Worm (Caenorhabditis elegans) whole organism, dauer: ENCODE measurements around the gene ptc-1.

Source experiments
- unc-62 ChIP-seq: sonication (generic microtip); optimal IDR thresholded peaks from 2 replicates; lab custom pipeline; 2017; ENCODE audit warnings: missing biosample characterization, missing genetic modification reagents, missing genetic modification characterization

The ptc-1 gene

DNA sequence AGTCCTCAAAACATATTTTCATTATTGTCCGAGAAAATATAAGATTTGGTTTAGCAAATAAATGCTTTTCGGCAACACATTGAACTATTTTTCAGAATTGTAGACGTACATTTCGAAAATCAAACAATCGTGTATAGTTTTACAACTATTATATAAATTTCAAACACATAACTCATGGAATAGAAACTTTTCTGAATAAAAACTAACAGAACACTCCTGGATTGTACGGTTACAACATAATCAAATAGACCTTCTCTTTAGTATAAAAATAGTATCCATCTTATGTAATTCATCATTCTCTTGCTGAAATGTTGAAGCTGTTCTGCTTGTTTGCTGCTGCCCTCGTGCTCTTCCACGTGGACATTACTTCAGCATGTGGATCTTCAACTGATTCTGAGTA lies 18.0 kb downstream of the ptc-1 start, which contains the start of gene ZK675.4:
ZK675.4 (plus strand) TSS at position 301 of the 400 bp plus-strand sequence.
- no peak for TF ChIP-seq unc-62 (GFP tag; lab: Kevin White, UChicago)

DNA sequence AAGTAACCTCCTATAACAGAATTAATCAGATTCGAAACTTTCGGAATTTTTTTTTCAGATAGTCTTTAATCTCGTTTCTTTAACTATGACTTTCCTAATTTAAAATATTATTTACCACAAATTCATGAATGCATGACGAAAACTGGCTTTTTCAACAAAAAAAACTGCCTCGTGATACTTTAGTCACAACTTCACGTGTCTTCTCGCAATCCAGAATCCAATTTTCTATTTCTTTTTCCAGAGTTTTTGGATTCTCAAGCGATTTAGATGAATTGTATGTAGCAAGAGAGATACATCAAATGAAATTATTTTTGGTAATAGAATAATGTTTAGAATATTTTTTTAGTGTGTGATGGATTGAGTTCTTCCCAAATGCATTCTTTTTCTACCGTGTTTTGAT lies 27.2 kb downstream of the ptc-1 start:
- no peak for TF ChIP-seq unc-62 (GFP tag; lab: Kevin White, UChicago)

DNA sequence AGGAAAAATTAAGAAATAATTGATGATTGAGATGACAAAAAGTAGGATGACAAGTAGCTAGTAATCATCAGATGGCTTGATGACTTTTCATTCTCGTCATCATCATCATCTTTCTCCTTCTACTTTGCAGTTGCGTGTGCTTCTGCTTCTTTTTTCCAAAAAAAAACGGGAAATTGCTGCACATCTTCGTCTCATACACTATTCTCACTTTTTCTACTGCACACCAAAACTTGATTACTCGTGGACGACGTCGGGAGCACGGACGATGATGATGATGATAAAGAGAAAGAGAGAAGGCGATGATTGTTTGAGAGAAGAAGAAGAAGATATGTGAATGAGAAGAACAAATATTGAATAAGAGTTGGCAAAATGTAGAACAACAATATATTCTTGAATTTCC lies 28.1 kb downstream of the ptc-1 start:
- no peak for TF ChIP-seq unc-62 (GFP tag; lab: Kevin White, UChicago)

DNA sequence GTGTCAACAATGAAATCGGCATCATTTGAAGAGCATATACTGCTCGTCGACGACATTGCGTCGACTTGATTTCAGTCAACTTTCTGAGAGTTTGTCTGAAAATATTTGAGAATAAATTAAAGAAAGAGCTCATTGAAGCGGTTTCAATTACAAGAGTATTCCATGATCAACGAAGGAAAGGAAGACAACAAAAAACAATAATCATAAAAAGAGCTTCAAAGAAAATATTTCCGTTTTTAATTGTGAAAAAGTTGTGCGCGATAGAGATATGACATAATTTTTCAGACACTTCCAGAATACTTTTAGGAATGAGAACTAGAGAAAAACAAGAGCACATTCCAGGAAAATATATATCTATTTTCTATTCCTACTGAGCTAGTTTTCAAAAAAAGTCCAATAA lies 35.6 kb downstream of the ptc-1 start, which contains the start of gene spv-1:
spv-1 (minus strand) TSS at position 101 of the 400 bp plus-strand sequence.
- no peak for TF ChIP-seq unc-62 (GFP tag; lab: Kevin White, UChicago)

DNA sequence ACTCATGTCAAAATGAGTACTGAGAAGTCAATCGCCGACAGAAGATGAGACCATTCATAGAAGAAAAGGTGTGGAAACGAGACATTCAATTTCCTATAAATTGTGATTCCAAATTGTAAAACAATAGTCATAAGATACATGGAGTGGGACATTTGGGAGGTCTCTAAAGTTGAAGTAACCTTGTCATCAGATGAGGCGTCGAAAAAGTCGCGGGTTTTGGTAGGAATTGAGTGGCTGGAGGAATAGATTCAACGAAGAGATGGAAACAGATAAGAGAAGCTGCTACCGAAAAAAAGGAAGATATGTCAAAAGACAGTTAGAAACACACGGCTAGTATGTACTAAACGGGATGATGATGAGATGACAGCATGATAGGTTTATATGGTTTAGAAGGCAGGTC lies 37.6 kb downstream of the ptc-1 start:
- TF ChIP-seq unc-62 (GFP tag; lab: Kevin White, UChicago): no peak

DNA sequence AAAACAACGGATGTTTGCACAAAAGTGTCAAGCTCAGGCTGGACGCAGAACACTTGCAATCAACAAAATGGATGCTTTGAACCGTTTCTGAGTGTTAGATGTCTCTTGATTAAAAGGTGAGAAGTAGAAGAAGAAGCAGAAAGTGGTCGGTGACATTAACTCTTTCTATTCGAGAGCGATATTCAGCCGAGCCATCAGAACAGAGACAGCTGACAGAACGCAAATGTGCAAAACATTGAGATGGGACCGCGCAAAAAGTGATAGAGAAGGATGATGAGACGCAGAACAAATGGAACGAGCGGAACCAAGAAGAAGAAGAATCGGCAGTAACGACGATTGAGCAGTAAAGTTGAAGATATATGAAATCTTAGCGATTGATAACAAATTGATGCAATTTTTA lies 42.6 kb downstream of the ptc-1 start:
- no peak for TF ChIP-seq unc-62 (GFP tag; lab: Kevin White, UChicago)

DNA sequence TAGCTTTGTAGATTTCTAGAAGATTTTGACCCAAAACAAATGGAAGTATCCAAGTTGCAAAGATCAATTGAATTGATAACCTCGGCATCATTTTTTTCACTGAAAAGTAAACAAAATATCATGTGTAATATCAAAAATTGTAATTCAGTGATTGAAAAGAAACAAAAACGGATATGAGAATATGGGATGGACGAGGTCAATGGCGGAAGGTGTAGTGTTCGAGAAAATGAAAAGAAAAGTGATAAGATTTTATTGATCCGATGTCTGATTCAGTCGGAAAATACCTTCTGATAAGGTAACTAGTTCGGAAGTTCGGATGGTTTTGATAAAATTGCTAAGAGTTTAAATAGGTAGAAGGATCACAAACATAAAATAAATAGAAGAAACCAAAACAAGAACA lies 45.1 kb downstream of the ptc-1 start, which contains the start of gene ZK669.2:
ZK669.2 (minus strand) TSS at position 101 of the 400 bp plus-strand sequence.
- no peak for TF ChIP-seq unc-62 (GFP tag; lab: Kevin White, UChicago)

DNA sequence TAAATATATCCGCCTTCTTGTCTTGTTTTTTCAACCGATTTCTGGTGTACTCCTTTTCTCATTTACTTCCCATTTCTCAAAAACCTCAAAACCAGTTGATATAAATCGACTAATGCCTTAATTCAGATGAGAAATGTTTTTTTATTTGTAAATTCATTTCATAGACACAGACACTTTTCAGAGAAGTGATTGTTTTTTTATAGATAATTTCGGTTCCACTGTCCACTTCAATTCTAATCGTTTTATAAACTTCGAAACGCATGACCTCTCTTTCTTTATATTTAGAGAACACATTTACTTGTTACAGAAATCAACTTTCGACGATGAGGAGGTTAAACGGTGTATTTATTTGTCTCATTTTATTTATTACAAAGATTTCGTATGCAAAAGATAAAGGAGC lies 47.8 kb downstream of the ptc-1 start, which contains the start of gene ZK669.3:
ZK669.3 (plus strand) TSS at position 301 of the 400 bp plus-strand sequence.
- no peak for TF ChIP-seq unc-62 (GFP tag; lab: Kevin White, UChicago)

DNA sequence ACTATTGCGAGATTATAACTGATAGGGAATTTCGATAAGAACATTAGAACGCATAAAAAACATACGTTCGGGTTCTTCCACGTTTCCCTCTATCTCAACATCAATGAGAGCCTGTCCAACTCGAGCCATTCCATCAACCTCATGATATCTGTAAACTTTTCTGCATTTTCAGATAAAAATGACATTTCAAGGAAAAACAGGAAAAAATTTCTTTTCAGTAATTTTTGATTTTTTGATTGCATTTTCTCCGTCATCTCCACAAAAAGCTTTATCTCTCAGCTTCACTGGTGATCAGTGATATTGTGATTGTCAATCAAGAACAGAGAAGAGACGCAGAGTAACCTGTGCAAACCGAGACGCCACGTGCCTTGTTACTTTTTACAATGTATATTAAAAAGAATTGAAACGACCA lies 51.3 kb downstream of the ptc-1 start:
- TF ChIP-seq unc-62 (GFP tag; lab: Kevin White, UChicago): no peak

DNA sequence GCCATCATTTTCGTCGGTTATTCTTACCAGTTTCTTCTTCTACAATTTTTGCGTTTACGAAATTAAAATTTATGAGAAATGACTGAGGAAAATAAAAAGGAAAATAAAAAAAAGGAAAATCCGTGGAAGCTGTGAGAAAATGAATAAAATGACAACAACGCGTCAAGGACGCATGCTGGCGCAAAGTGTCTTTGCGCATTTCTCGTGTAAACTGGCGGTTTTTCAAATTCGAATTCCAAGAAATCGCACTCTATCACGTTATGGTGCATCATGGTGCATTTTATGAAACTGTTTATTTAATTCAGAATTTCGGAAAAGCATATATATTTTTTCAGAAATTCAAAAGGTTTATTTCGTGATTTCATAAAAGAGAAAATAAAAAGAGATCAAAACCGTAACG lies 52.1 kb downstream of the ptc-1 start, which contains the start of gene dbt-1:
dbt-1 (minus strand) TSS at position 39 of the 400 bp plus-strand sequence.
- no peak for TF ChIP-seq unc-62 (GFP tag; lab: Kevin White, UChicago)

DNA sequence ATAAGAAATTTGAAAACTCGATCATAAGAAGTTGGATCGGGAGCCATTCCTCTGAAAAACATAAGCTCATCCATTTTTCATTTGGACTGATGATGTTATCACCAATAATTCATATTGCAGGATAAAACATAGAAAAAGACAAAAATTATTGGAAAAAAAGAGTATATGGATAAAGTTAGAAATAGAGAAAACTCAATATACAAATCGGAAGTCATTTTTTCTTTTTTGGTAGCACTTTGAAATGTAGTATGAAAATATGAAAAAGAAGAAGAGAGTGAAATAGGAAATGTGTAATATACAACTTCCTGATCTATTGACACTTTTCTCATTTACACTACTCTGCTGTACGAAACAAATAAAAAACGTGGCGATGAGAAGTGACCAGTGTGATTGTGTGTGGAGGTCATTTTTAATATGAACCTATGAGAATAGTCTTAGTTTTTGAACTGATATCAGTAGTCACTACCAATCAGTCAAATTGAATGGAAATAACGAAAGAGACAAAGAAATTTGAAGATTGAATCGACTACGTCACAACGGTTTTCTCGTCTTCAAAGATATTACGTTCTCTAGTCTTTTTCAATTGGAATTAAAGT lies 53.9 kb downstream of the ptc-1 start, which contains the start of gene ZK669.5:
ZK669.5 (minus strand) TSS at position 51 of the 596 bp plus-strand sequence.
- no peak for TF ChIP-seq unc-62 (GFP tag; lab: Kevin White, UChicago)

DNA sequence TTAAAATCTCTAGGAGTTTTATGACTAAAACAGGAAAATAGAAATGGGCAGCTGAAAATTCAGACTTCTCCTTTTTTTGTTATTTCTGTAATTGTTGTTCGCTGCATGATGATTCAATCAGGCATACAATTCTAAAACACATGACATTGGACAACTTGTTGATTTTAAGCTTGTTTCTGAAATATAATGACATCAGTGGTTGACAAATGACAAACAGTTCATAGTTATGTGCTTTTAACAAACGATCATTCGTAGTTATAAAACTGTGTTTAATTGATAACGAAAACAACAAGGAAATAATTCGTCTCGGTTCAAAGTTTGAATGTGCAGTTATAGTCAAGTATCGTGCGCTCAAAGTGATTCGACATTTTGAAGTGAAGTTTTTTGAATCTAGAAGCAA lies 55.3 kb downstream of the ptc-1 start:
- TF ChIP-seq unc-62 (GFP tag; lab: Kevin White, UChicago): no peak
